Worm (Caenorhabditis elegans) whole organism, L3 larva: Measurements from ENCODE around the gene mfsd-6.
A peak's percentile ranks its signal among the peaks of the same experiment; 100 is the strongest.

ENCODE experiments used
- ZK546.5 ChIP-seq: sonication (generic microtip); optimal IDR thresholded peaks from 2 replicates; lab custom pipeline; 2017; ENCODE audit warnings: missing biosample characterization, missing genetic modification characterization
- aly-2 ChIP-seq: fragments of 150-350 bp; optimal IDR thresholded peaks from 2 replicates; lab custom pipeline; 2014; ENCODE audit warnings: missing biosample characterization, missing genetic modification characterization
- ama-1 ChIP-seq: fragments of 150-350 bp; optimal IDR thresholded peaks from 2 replicates; lab custom pipeline; 2018
- ceh-16 ChIP-seq: sonication (generic microtip); optimal IDR thresholded peaks from 2 replicates; lab custom pipeline; 2017; ENCODE audit warnings: missing biosample characterization, missing genetic modification characterization
- ceh-28 ChIP-seq: fragments of 150-350 bp; optimal IDR thresholded peaks from 2 replicates; lab custom pipeline; 2014; ENCODE audit warnings: missing biosample characterization, missing genetic modification reagents, missing genetic modification characterization
- ceh-82 ChIP-seq: fragments of 150-350 bp; optimal IDR thresholded peaks from 2 replicates; lab custom pipeline; 2014; ENCODE audit warnings: missing biosample characterization, missing genetic modification characterization
- ceh-9 ChIP-seq: sonication (generic microtip); optimal IDR thresholded peaks from 2 replicates; lab custom pipeline; 2018; ENCODE audit warnings: missing biosample characterization, missing genetic modification characterization
- daf-12 ChIP-seq: fragments of 150-350 bp; optimal IDR thresholded peaks from 2 replicates; lab custom pipeline; 2014; ENCODE audit warnings: missing biosample characterization, missing genetic modification reagents, missing genetic modification characterization
- egl-5 ChIP-seq: fragments of 150-350 bp; optimal IDR thresholded peaks from 2 replicates; lab custom pipeline; 2017; ENCODE audit warnings: missing biosample characterization, missing genetic modification reagents, missing genetic modification characterization, inconsistent platforms
- elt-1 ChIP-seq: fragments of 150-350 bp; optimal IDR thresholded peaks from 2 replicates; lab custom pipeline; 2014; ENCODE audit warnings: missing biosample characterization, missing genetic modification characterization
- elt-2 ChIP-seq: sonication (generic microtip); optimal IDR thresholded peaks from 2 replicates; lab custom pipeline; 2016; ENCODE audit warnings: missing genetic modification reagents, mild to moderate bottlenecking, missing genetic modification characterization, missing compliant biosample characterization
- elt-3 ChIP-seq, 3 experiments: fragments of 150-350 bp in 1 of 3; sonication (generic microtip) in 2 of 3; optimal IDR thresholded peaks; 2 replicates in 2 of 3; 4 replicates in 1 of 3; lab custom pipeline; 2014 to 2017; ENCODE audit warnings: missing biosample characterization in 3 of 3, missing genetic modification characterization in 3 of 3
- eor-1 ChIP-seq, 2 experiments: fragments of 150-350 bp; optimal IDR thresholded peaks; 2 replicates each; lab custom pipeline; 2014 to 2018; ENCODE audit warnings: missing biosample characterization in 2 of 2, missing genetic modification characterization in 2 of 2
- fkh-10 ChIP-seq: sonication (generic microtip); optimal IDR thresholded peaks from 2 replicates; lab custom pipeline; 2017; ENCODE audit warnings: missing biosample characterization, missing genetic modification reagents, missing genetic modification characterization
- fkh-2 ChIP-seq: fragments of 150-350 bp; optimal IDR thresholded peaks from 2 replicates; lab custom pipeline; 2014; ENCODE audit warnings: missing biosample characterization, missing genetic modification reagents, missing genetic modification characterization
- fos-1 ChIP-seq: fragments of 150-350 bp; optimal IDR thresholded peaks from 2 replicates; lab custom pipeline; 2014; ENCODE audit warnings: missing biosample characterization, missing genetic modification characterization
- hmg-11 ChIP-seq: sonication (generic microtip); optimal IDR thresholded peaks from 2 replicates; lab custom pipeline; 2016; ENCODE audit warnings: missing genetic modification characterization, missing compliant biosample characterization
- jun-1 ChIP-seq: fragments of 150-350 bp; optimal IDR thresholded peaks from 2 replicates; lab custom pipeline; 2014; ENCODE audit warnings: missing biosample characterization, missing genetic modification reagents, missing genetic modification characterization
- lin-15B ChIP-seq: fragments of 150-350 bp; optimal IDR thresholded peaks from 2 replicates; lab custom pipeline; 2014; ENCODE audit warnings: missing biosample characterization, missing genetic modification characterization
- lin-39 ChIP-seq: fragments of 150-350 bp; optimal IDR thresholded peaks from 2 replicates; lab custom pipeline; 2018; ENCODE audit warnings: missing biosample characterization, missing genetic modification reagents, missing genetic modification characterization
- lsy-12 ChIP-seq: sonication (generic microtip); optimal IDR thresholded peaks from 2 replicates; lab custom pipeline; 2016; ENCODE audit warnings: mild to moderate bottlenecking, missing genetic modification characterization, missing compliant biosample characterization
- mdl-1 ChIP-seq: fragments of 150-350 bp; optimal IDR thresholded peaks from 2 replicates; lab custom pipeline; 2014; ENCODE audit warnings: missing biosample characterization, missing genetic modification characterization
- mml-1 ChIP-seq: fragments of 150-350 bp; sonication (generic microtip); optimal IDR thresholded peaks from 3 replicates; lab custom pipeline; 2014; ENCODE audit warnings: missing biosample characterization, missing genetic modification characterization
- nfya-1 ChIP-seq: sonication (generic microtip); optimal IDR thresholded peaks from 2 replicates; lab custom pipeline; 2017; ENCODE audit warnings: missing genetic modification characterization, mild to moderate bottlenecking, missing compliant biosample characterization, antibody characterized with exemption, moderate library complexity; ENCODE audit not compliant: insufficient read depth
- nhr-12 ChIP-seq: fragments of 150-350 bp; optimal IDR thresholded peaks from 2 replicates; lab custom pipeline; 2014; ENCODE audit warnings: missing biosample characterization, missing genetic modification characterization
- nhr-23 ChIP-seq: fragments of 150-350 bp; optimal IDR thresholded peaks from 2 replicates; lab custom pipeline; 2014; ENCODE audit warnings: missing biosample characterization, missing genetic modification reagents, missing genetic modification characterization
- nhr-25 ChIP-seq: sonication (generic microtip); optimal IDR thresholded peaks from 2 replicates; lab custom pipeline; 2017; ENCODE audit warnings: missing biosample characterization, missing genetic modification characterization
- nhr-28 ChIP-seq: fragments of 150-350 bp; optimal IDR thresholded peaks from 2 replicates; lab custom pipeline; 2014; ENCODE audit warnings: missing biosample characterization, missing genetic modification characterization
- nhr-76 ChIP-seq: fragments of 150-350 bp; sonication (generic microtip); optimal IDR thresholded peaks from 5 replicates; lab custom pipeline; 2014; ENCODE audit warnings: missing biosample characterization, missing genetic modification characterization
- nhr-77 ChIP-seq: fragments of 150-350 bp; optimal IDR thresholded peaks from 2 replicates; lab custom pipeline; 2014; ENCODE audit warnings: missing biosample characterization, missing genetic modification characterization
- pha-4 ChIP-seq: fragments of 150-350 bp; optimal IDR thresholded peaks from 2 replicates; lab custom pipeline; 2014; ENCODE audit warnings: missing biosample characterization, missing genetic modification reagents, missing genetic modification characterization
- pqm-1 ChIP-seq: fragments of 150-350 bp; optimal IDR thresholded peaks from 2 replicates; lab custom pipeline; 2017; ENCODE audit warnings: missing biosample characterization, missing genetic modification characterization, inconsistent platforms
- skn-1 ChIP-seq: fragments of 150-350 bp; optimal IDR thresholded peaks from 2 replicates; lab custom pipeline; 2014; ENCODE audit warnings: missing biosample characterization, missing genetic modification characterization
- snpc-4 ChIP-seq: fragments of 150-350 bp; optimal IDR thresholded peaks from 2 replicates; lab custom pipeline; 2014; ENCODE audit warnings: missing biosample characterization, missing genetic modification characterization
- tbx-2 ChIP-seq: sonication (generic microtip); optimal IDR thresholded peaks from 2 replicates; lab custom pipeline; 2016; ENCODE audit warnings: mild to moderate bottlenecking, missing genetic modification characterization, missing compliant biosample characterization
- unc-39 ChIP-seq: sonication (generic microtip); optimal IDR thresholded peaks from 4 replicates; lab custom pipeline; 2017; ENCODE audit warnings: missing biosample characterization, missing genetic modification characterization
- unc-62 ChIP-seq: fragments of 150-350 bp; sonication (generic microtip); optimal IDR thresholded peaks from 4 replicates; lab custom pipeline; 2014; ENCODE audit warnings: missing biosample characterization, missing genetic modification reagents, missing genetic modification characterization
- zag-1 ChIP-seq: fragments of 150-350 bp; optimal IDR thresholded peaks from 2 replicates; lab custom pipeline; 2014; ENCODE audit warnings: missing biosample characterization, missing genetic modification characterization
- ztf-11 ChIP-seq: fragments of 150-350 bp; optimal IDR thresholded peaks from 2 replicates; lab custom pipeline; 2014; ENCODE audit warnings: missing biosample characterization, missing genetic modification characterization

Gene mfsd-6

ce11 chrIII:7557930-7558470 lies 21.2 kb downstream of the mfsd-6 start:
- peak; percentile 47 for TF ChIP-seq nhr-23 (tag; lab: Kevin White, UChicago)
- TF ChIP-seq nhr-25 (tag; lab: Kevin White, UChicago) = peak; percentile 32
- TF ChIP-seq ama-1 (lab: Kevin White, UChicago) = no peak
- TF ChIP-seq nfya-1 (tag; lab: Kevin White, UChicago) = peak; percentile 56

ce11 chrIII:7555360-7555759 lies 23.9 kb downstream of the mfsd-6 start, which contains the start of gene ceh-13:
TSS of gene ceh-13 (plus strand) at chrIII:7555660.
- no peak for TF ChIP-seq nhr-12
- no peak for TF ChIP-seq nhr-28 (tag; lab: Kevin White, UChicago)
- no peak for TF ChIP-seq skn-1
- no peak for TF ChIP-seq ztf-11
- TF ChIP-seq nhr-76 (tag; lab: Kevin White, UChicago) = no peak
- no peak for TF ChIP-seq ZK546.5
- TF ChIP-seq unc-39 (tag; lab: Kevin White, UChicago) = no peak
- TF ChIP-seq ceh-28 (tag; lab: Kevin White, UChicago) = no peak
- no peak for TF ChIP-seq pha-4 (tag; lab: Kevin White, UChicago)
- no peak for TF ChIP-seq daf-12 (tag; lab: Kevin White, UChicago)
- no peak for TF ChIP-seq nhr-77 (tag; lab: Kevin White, UChicago)
- TF ChIP-seq pqm-1 (tag; lab: Kevin White, UChicago) = no peak
- TF ChIP-seq mml-1 (tag; lab: Kevin White, UChicago) = no peak

- TF ChIP-seq egl-5 (no peak), lsy-12 (no peak), ceh-28 (tag; lab: Kevin White, UChicago) (no peak), fkh-10 (GFP tag; lab: Kevin White, UChicago) (no peak), nhr-25 (tag; lab: Kevin White, UChicago) (peak; percentile 34), nhr-23 (tag; lab: Kevin White, UChicago) (no peak), ZK546.5 (no peak), mml-1 (tag; lab: Kevin White, UChicago) (no peak), fos-1 (tag; lab: Kevin White, UChicago) (no peak), fkh-2 (tag; lab: Kevin White, UChicago) (no peak), zag-1 (tag; lab: Kevin White, UChicago) (no peak), ceh-82 (tag; lab: Kevin White, UChicago) (no peak), nfya-1 (tag; lab: Kevin White, UChicago) (peak; percentile 95), ztf-11 (no peak), elt-1 (tag; lab: Kevin White, UChicago) (peak; percentile 75), aly-2 (tag; lab: Kevin White, UChicago) (no peak), lin-15B (tag; lab: Kevin White, UChicago) (no peak), unc-62 (GFP tag; lab: Kevin White, UChicago) (peak; percentile 60), unc-39 (tag; lab: Kevin White, UChicago) (no peak)
These were observed 24.5 kb downstream of the mfsd-6 start for ce11 chrIII:7554697-7555145.

ce11 chrIII:7553693-7554226 lies 25.5 kb downstream of the mfsd-6 start:
- TF ChIP-seq hmg-11 (tag; lab: Kevin White, UChicago) = no peak
- TF ChIP-seq nhr-25 (tag; lab: Kevin White, UChicago) = no peak
- TF ChIP-seq eor-1 (tag; optimal IDR thresholded peaks at IDR 0.05; lab: Kevin White, UChicago) = no peak
- TF ChIP-seq nhr-28 (tag; lab: Kevin White, UChicago) = no peak
- no peak for TF ChIP-seq pha-4 (tag; lab: Kevin White, UChicago)
- no peak for TF ChIP-seq snpc-4
- no peak for TF ChIP-seq elt-2 (tag; lab: Kevin White, UChicago)
- TF ChIP-seq ceh-9 (tag; lab: Kevin White, UChicago) = no peak
- TF ChIP-seq ama-1 (lab: Kevin White, UChicago) = no peak
- no peak for TF ChIP-seq ZK546.5
- no peak for TF ChIP-seq elt-3 (tag; optimal IDR thresholded peaks at IDR 0.05; lab: Kevin White, UChicago)
- TF ChIP-seq fkh-2 (tag; lab: Kevin White, UChicago) = no peak
- no peak for TF ChIP-seq tbx-2 (tag; lab: Kevin White, UChicago)
- no peak for TF ChIP-seq mdl-1 (tag; lab: Kevin White, UChicago)
- TF ChIP-seq jun-1 (tag; lab: Kevin White, UChicago) = no peak
- TF ChIP-seq fos-1 (tag; lab: Kevin White, UChicago) = no peak
- no peak for TF ChIP-seq lin-39 (tag; lab: Kevin White, UChicago)
- TF ChIP-seq ceh-82 (tag; lab: Kevin White, UChicago) = no peak
- TF ChIP-seq ztf-11 = no peak
- TF ChIP-seq ceh-16 (tag; lab: Kevin White, UChicago) = no peak
